Worm (Caenorhabditis elegans): ENCODE data around the gene C16C8.18.
"Not testable (repeated sequence)": the region's sequence is repeated elsewhere in the genome, so short reads cannot be mapped to it uniquely, and the experiment has no call there.

C16C8.18 gene

ce11 chrII:3460048-3460447 is 30.5 kb downstream of the C16C8.18 start, which contains the start of gene C16C8.7:
Gene C16C8.7, minus strand, starts transcription at chrII:3460148.
- no peak for TF ChIP-seq unc-62 (GFP tag; optimal IDR thresholded peaks at IDR 0.05)

- no peak for TF ChIP-seq unc-62 (GFP tag; optimal IDR thresholded peaks at IDR 0.05)
Observed at ce11 chrII:3461586-3461985, 32.1 kb downstream of the C16C8.18 start, which contains the start of gene C16C8.8. Gene C16C8.8, minus strand, starts transcription at chrII:3461686.

ce11 chrII:3463097-3463496 is 33.6 kb downstream of the C16C8.18 start, which contains the start of gene C16C8.9:
Gene C16C8.9, minus strand, starts transcription at chrII:3463197.
- no peak for TF ChIP-seq unc-62 (GFP tag; optimal IDR thresholded peaks at IDR 0.05)

ce11 chrII:3464580-3464979 is 35.1 kb downstream of the C16C8.18 start, which contains the start of gene C16C8.10:
Gene C16C8.10, minus strand, starts transcription at chrII:3464680.
- TF ChIP-seq unc-62 (GFP tag; optimal IDR thresholded peaks at IDR 0.05): not testable (repeated sequence)

ce11 chrII:3470549-3470948 is 41.0 kb downstream of the C16C8.18 start, which contains the start of gene Y49F6B.20:
Gene Y49F6B.20, minus strand, starts transcription at chrII:3470649.
- no peak for TF ChIP-seq unc-62 (GFP tag; optimal IDR thresholded peaks at IDR 0.05)

- no peak for TF ChIP-seq unc-62 (GFP tag; optimal IDR thresholded peaks at IDR 0.05)
Observed at ce11 chrII:3471603-3472002, 42.1 kb downstream of the C16C8.18 start, which contains the start of gene Y49F6B.13. Gene Y49F6B.13, minus strand, starts transcription at chrII:3471703.

- TF ChIP-seq unc-62 (GFP tag; optimal IDR thresholded peaks at IDR 0.05): no peak
Observed at ce11 chrII:3472316-3472715, 42.8 kb downstream of the C16C8.18 start, which contains the start of gene Y49F6B.12. Gene Y49F6B.12, minus strand, starts transcription at chrII:3472416.

ce11 chrII:3472817-3473216 is 43.3 kb downstream of the C16C8.18 start, which contains the start of gene Y49F6B.6:
Gene Y49F6B.6, plus strand, starts transcription at chrII:3473117.
- TF ChIP-seq unc-62 (GFP tag; optimal IDR thresholded peaks at IDR 0.05): no peak

ce11 chrII:3473744-3474143 is 44.2 kb downstream of the C16C8.18 start, which contains the start of gene sdz-32:
Gene sdz-32, plus strand, starts transcription at chrII:3474044.
- no peak for TF ChIP-seq unc-62 (GFP tag; optimal IDR thresholded peaks at IDR 0.05)

- TF ChIP-seq unc-62 (GFP tag; optimal IDR thresholded peaks at IDR 0.05): no peak
Observed at ce11 chrII:3476536-3476935, 47.0 kb downstream of the C16C8.18 start.

ce11 chrII:3477171-3477570 is 47.7 kb downstream of the C16C8.18 start, which contains the start of gene fbxb-104:
Gene fbxb-104, minus strand, starts transcription at chrII:3477271.
- TF ChIP-seq unc-62 (GFP tag; optimal IDR thresholded peaks at IDR 0.05): no peak

Measured in whole organism, dauer.